Worm (Caenorhabditis elegans) whole organism, midembryonic: ENCODE results near the gene C44B7.11.

Experiments used
- T22C8.4 ChIP-seq: fragments of 200-800 bp; sonication (Bioruptor generic); IDR thresholded peaks from 2 replicates; pipeline ENCODE4 v1.3.6; 2022; ENCODE audit warnings: missing genetic modification characterization, missing compliant biosample characterization
- cog-1 ChIP-seq: sonication (generic microtip); optimal IDR thresholded peaks from 2 replicates; lab custom pipeline; 2016; ENCODE audit warnings: missing genetic modification characterization, missing compliant biosample characterization
- flt-1 ChIP-seq: fragments of 200-800 bp; sonication (Bioruptor generic); IDR thresholded peaks from 2 replicates; pipeline ENCODE4 v1.3.6; 2022; ENCODE audit warnings: missing genetic modification characterization, missing compliant biosample characterization
- klf-2 ChIP-seq: fragments of 200-800 bp; sonication (Bioruptor generic); conservative IDR thresholded peaks from 2 replicates; pipeline ENCODE4 v1.3.6; 2022; ENCODE audit warnings: missing genetic modification reagents, missing genetic modification characterization, missing compliant biosample characterization
- med-1 ChIP-seq: sonication (generic microtip); optimal IDR thresholded peaks from 2 replicates; lab custom pipeline; 2017; ENCODE audit warnings: missing genetic modification characterization, mild to moderate bottlenecking, missing compliant biosample characterization, antibody characterized with exemption, missing genetic modification reagents; ENCODE audit not compliant: insufficient read depth
- ref-1 ChIP-seq: fragments of 200-800 bp; sonication (Bioruptor generic); conservative IDR thresholded peaks from 2 replicates; pipeline ENCODE4 v1.3.6; 2022; ENCODE audit warnings: missing genetic modification reagents, missing genetic modification characterization, missing compliant biosample characterization
- tab-1 ChIP-seq: fragments of 200-800 bp; sonication (Bioruptor generic); IDR thresholded peaks from 2 replicates; pipeline ENCODE4 v1.3.6; 2022; ENCODE audit warnings: missing genetic modification characterization, missing compliant biosample characterization
- ztf-23 ChIP-seq: fragments of 200-800 bp; sonication (Bioruptor generic); IDR thresholded peaks from 2 replicates; pipeline ENCODE4 v1.3.6; 2022; ENCODE audit warnings: missing genetic modification reagents, missing genetic modification characterization, missing compliant biosample characterization
- ztf-29 ChIP-seq: fragments of 200-800 bp; sonication (Bioruptor generic); IDR thresholded peaks from 2 replicates; pipeline ENCODE4 v1.3.6; 2022; ENCODE audit warnings: missing genetic modification reagents, missing genetic modification characterization, missing compliant biosample characterization

The C44B7.11 gene

ce11 chrII:6932978-6933377, 35.6 kb upstream of the C44B7.11 start:
- no peak for TF ChIP-seq klf-2 (GFP tag; lab: Robert Waterston, UW)
- TF ChIP-seq flt-1 (GFP tag; lab: Robert Waterston, UW), result no peak
- no peak for TF ChIP-seq ztf-23 (GFP tag; lab: Robert Waterston, UW)
- TF ChIP-seq cog-1, result no peak
- no peak for TF ChIP-seq tab-1

ce11 chrII:6930072-6930471, 32.7 kb upstream of the C44B7.11 start:
- TF ChIP-seq tab-1, result no peak
- TF ChIP-seq T22C8.4 (GFP tag; lab: Robert Waterston, UW), result no peak
- TF ChIP-seq klf-2 (GFP tag; lab: Robert Waterston, UW), result no peak
- no peak for TF ChIP-seq ref-1 (GFP tag; lab: Robert Waterston, UW)
- no peak for TF ChIP-seq med-1 (GFP tag; lab: Kevin White, UChicago)
- TF ChIP-seq ztf-29 (GFP tag; lab: Robert Waterston, UW), result no peak
- no peak for TF ChIP-seq cog-1
- TF ChIP-seq flt-1 (GFP tag; lab: Robert Waterston, UW), result no peak
- no peak for TF ChIP-seq ztf-23 (GFP tag; lab: Robert Waterston, UW)

- TF ChIP-seq med-1 (GFP tag; lab: Kevin White, UChicago) (no peak), ref-1 (GFP tag; lab: Robert Waterston, UW) (no peak), T22C8.4 (GFP tag; lab: Robert Waterston, UW) (no peak), ztf-23 (GFP tag; lab: Robert Waterston, UW) (no peak), cog-1 (no peak), flt-1 (GFP tag; lab: Robert Waterston, UW) (no peak), ztf-29 (GFP tag; lab: Robert Waterston, UW) (no peak)
Observed at ce11 chrII:6928416-6928815, 31.1 kb upstream of the C44B7.11 start, which contains the start of gene flcn-1. Gene flcn-1 (plus strand): TSS chrII:6928763.

ce11 chrII:6927603-6928002, 30.3 kb upstream of the C44B7.11 start, which contains the start of gene F22D3.4:
Gene F22D3.4 (minus strand): TSS chrII:6927603.
- no peak for TF ChIP-seq klf-2 (GFP tag; lab: Robert Waterston, UW)
- TF ChIP-seq med-1 (GFP tag; lab: Kevin White, UChicago), result no peak
- no peak for TF ChIP-seq ref-1 (GFP tag; lab: Robert Waterston, UW)
- TF ChIP-seq tab-1, result no peak
- no peak for TF ChIP-seq T22C8.4 (GFP tag; lab: Robert Waterston, UW)
- TF ChIP-seq ztf-29 (GFP tag; lab: Robert Waterston, UW), result no peak
- no peak for TF ChIP-seq ztf-23 (GFP tag; lab: Robert Waterston, UW)
- TF ChIP-seq cog-1, result no peak
- no peak for TF ChIP-seq flt-1 (GFP tag; lab: Robert Waterston, UW)

DNA sequence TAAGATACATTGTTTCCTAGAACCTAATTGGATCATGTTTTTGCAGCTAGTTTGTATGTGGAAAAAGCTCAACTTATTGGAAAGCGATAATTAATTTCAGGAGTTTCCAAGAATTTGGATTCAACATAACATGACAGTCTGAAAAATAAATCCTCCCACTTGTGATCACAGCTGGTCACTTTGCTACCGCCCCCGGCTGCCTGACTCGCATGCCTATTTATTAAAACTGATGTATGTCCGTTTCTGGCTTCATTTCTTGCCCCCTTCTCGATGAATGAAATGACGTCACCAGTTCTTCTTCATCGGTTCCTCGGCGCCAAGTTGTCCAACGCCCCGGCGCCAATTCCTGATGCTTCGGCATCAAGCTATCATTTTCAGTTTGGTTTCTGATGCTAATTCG, 29.7 kb upstream of the C44B7.11 start:
- no peak for TF ChIP-seq flt-1 (GFP tag; lab: Robert Waterston, UW)
- no peak for TF ChIP-seq ztf-29 (GFP tag; lab: Robert Waterston, UW)
- TF ChIP-seq T22C8.4 (GFP tag; lab: Robert Waterston, UW), result no peak
- no peak for TF ChIP-seq ztf-23 (GFP tag; lab: Robert Waterston, UW)
- TF ChIP-seq tab-1, result no peak
- no peak for TF ChIP-seq med-1 (GFP tag; lab: Kevin White, UChicago)

ce11 chrII:6926488-6926887, 29.1 kb upstream of the C44B7.11 start:
- TF ChIP-seq tab-1 (no peak), ztf-29 (GFP tag; lab: Robert Waterston, UW) (no peak), ztf-23 (GFP tag; lab: Robert Waterston, UW) (no peak), cog-1 (no peak), ref-1 (GFP tag; lab: Robert Waterston, UW) (no peak), flt-1 (GFP tag; lab: Robert Waterston, UW) (no peak), med-1 (GFP tag; lab: Kevin White, UChicago) (no peak), T22C8.4 (GFP tag; lab: Robert Waterston, UW) (no peak), klf-2 (GFP tag; lab: Robert Waterston, UW) (no peak)

- TF ChIP-seq flt-1 (GFP tag; lab: Robert Waterston, UW) (0 out of 2 replicates have a peak, but pooled peaks have one; percentile 51), cog-1 (peak; percentile 29), ztf-23 (GFP tag; lab: Robert Waterston, UW) (no peak)
Observed at ce11 chrII:6926054-6926453, 28.7 kb upstream of the C44B7.11 start.

DNA sequence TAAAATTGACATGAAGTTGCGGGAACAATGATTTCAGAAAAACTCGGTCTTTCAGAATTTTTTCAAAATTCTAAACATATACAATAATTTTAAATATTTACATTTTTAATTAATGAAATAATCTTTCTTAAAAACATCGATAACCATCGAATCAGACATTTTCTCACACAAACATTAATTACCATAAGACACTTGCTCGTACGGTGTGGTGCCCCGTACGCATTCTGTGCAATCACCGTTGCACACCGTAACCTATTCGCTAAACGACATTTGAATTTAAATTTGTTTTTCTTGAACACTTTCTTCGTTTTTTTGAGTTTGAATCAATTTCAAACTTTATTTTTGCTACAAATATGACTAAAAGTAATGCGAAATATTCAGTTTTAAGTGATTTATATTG, 26.5 kb upstream of the C44B7.11 start:
- TF ChIP-seq med-1 (GFP tag; lab: Kevin White, UChicago), result no peak
- no peak for TF ChIP-seq T22C8.4 (GFP tag; lab: Robert Waterston, UW)
- no peak for TF ChIP-seq tab-1
- no peak for TF ChIP-seq cog-1
- no peak for TF ChIP-seq klf-2 (GFP tag; lab: Robert Waterston, UW)
- TF ChIP-seq flt-1 (GFP tag; lab: Robert Waterston, UW), result no peak

- no peak for TF ChIP-seq ztf-29 (GFP tag; lab: Robert Waterston, UW)
- TF ChIP-seq tab-1, result no peak
- no peak for TF ChIP-seq ztf-23 (GFP tag; lab: Robert Waterston, UW)
- no peak for TF ChIP-seq T22C8.4 (GFP tag; lab: Robert Waterston, UW)
- TF ChIP-seq cog-1, result no peak
- no peak for TF ChIP-seq flt-1 (GFP tag; lab: Robert Waterston, UW)
- no peak for TF ChIP-seq med-1 (GFP tag; lab: Kevin White, UChicago)
- TF ChIP-seq klf-2 (GFP tag; lab: Robert Waterston, UW), result no peak
- no peak for TF ChIP-seq ref-1 (GFP tag; lab: Robert Waterston, UW)
Observed at ce11 chrII:6919363-6919851, 22.1 kb upstream of the C44B7.11 start, which contains the start of gene B0252.1. Gene B0252.1 (plus strand): TSS chrII:6919680.

DNA sequence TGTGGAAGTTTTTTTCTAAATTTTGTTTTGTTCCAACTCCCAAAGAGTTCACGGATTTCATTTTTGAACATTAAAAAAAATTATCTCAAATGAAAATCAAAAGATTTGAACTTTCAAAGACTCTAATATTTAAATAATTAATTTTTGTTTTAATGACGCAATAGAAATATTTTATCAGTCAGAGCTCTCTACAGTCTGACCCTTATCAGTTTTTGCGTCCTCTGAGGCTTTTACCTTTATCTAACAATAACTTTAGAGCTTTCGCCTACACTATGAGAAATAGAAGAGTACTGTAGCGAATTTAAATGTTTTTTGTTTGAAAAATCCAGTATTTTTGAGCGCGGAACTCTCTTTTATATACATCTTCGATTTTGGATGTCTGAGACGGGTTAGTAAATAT, 21.5 kb upstream of the C44B7.11 start, which contains the start of gene B0252.5:
TSS of gene B0252.5 (minus strand) at position 17 of the 400 bp plus-strand sequence.
- TF ChIP-seq med-1 (GFP tag; lab: Kevin White, UChicago) (no peak), flt-1 (GFP tag; lab: Robert Waterston, UW) (no peak), tab-1 (no peak)
